Worm (Caenorhabditis elegans) whole organism, dauer: ENCODE measurements around the gene T20B12.4.

ENCODE experiments used
- unc-62 ChIP-seq: sonication (generic microtip); optimal IDR thresholded peaks from 2 replicates; lab custom pipeline; 2017; ENCODE audit warnings: missing biosample characterization, missing genetic modification reagents, missing genetic modification characterization

T20B12.4 gene

ce11 chrIII:7358627-7359026 lies 8.9 kb upstream of the T20B12.4 start:
- no peak for TF ChIP-seq unc-62

ce11 chrIII:7359037-7359548 lies 8.4 kb upstream of the T20B12.4 start, which contains the start of the genes eco-1 and hmgr-1:
Gene eco-1 (minus strand): TSS chrIII:7359095.
Gene hmgr-1 (plus strand): TSS chrIII:7359498.
- no peak for TF ChIP-seq unc-62

- no peak for TF ChIP-seq unc-62
Observed at ce11 chrIII:7365602-7366001, 1.9 kb upstream of the T20B12.4 start, which contains the start of gene F08F8.11. Gene F08F8.11 (plus strand): TSS chrIII:7365902.

- no peak for TF ChIP-seq unc-62
Observed at ce11 chrIII:7369394-7370024, 2.0 kb downstream of the T20B12.4 start.

DNA sequence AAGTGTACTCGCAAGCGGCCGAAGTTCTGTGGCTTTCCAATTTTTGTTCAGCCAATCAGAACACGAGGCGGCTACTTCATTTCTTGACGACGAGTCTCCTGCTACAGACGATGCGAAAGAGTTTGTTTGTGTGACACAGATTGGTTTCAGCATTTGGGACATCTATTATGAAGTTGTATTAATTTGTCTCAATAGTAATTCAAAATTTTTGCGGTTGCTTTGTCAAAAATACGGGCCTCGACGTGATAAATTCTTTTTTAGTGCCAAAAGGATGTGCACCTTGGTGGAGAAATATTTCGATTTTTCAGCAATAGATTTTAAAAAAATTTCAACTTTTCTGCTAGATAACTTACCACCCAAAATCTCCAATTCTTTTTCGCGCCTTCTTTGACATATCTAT lies 3.1 kb downstream of the T20B12.4 start:
- TF ChIP-seq unc-62, result no peak

DNA sequence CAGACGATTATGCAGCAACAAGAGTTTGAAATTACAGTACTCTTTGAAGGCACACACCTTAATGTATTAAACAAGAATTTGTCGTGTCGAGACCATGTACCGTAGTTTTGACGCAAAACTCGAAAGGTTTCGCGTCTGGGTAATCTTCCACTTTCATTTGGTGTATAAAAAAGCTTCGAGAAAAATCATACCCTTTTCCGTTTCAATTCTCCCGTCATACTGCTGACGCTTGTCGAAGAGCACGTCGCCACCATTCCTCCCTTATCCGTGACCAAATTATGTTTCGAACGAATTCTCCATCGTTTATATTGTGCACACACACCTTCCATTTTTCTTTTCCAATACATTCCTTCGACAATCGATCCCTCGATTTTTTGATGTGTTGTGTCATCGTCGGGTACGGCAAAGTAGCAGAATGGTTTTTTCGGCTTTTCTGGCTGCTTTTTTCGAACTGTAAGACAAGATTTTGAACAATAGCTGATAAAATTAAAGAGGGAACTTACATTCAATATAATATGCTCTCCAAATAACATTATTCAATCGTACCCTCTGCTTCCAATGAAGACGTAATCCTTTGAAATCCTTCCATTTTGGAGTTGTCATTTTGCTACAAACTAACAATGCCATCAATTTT lies 6.4 kb downstream of the T20B12.4 start:
- TF ChIP-seq unc-62, result no peak

DNA sequence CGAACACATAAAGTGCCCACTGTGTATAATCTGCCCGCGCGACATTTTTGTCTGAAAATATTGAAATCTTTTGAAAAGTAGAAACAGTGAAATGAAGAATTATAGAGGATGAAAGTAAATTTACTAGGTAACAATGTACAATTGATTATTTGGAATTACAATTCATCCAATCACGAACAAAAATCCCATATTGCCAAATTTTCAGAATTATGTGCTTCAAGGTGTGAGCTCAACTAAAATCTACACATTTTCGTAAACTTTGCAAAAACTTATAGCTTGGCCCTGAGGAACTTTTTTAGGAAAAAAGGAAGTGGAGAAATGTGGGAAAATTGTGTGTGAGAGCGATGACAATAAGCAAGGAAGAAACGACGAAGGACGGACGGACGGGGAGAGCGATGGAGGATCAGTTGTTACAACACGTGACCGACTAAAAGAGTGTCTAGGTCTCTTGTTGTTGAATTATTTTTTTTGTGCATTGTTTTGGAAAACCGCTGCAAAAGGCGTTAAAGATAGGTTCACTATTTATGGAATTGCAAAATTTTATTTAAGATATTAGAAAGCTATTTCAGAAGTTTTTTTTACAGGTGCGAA lies 7.3 kb downstream of the T20B12.4 start, which contains the start of gene mml-1:
Gene mml-1 (minus strand): TSS at position 51 of the 591 bp plus-strand sequence.
- no peak for TF ChIP-seq unc-62

- TF ChIP-seq unc-62, result no peak
Observed at ce11 chrIII:7375434-7375833, 7.9 kb downstream of the T20B12.4 start.

- TF ChIP-seq unc-62, result no peak
Observed at ce11 chrIII:7376143-7376802, 8.8 kb downstream of the T20B12.4 start.

ce11 chrIII:7378522-7378921 lies 11.0 kb downstream of the T20B12.4 start:
- TF ChIP-seq unc-62, result no peak

DNA sequence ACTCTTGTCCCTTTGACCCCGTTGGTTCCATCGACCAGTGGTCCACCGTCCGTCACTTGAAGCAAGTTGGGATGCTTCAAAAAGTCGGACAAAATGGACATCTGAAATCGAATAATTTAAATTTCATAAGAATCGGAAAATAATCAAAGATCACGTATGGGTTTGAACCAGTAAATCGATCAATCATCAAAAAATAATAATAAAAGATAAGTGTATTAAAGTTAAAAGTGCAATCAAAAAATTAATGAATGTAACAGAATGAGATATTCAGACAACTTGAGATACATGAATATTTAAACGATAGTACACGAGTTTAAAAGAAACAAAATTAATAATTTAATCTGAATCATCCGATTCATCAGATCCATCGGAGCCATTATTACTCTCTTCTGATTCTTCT lies 11.4 kb downstream of the T20B12.4 start, which contains the start of gene T20B12.7:
Gene T20B12.7 (minus strand): TSS at position 101 of the 400 bp plus-strand sequence.
- no peak for TF ChIP-seq unc-62

ce11 chrIII:7380120-7380519 lies 12.6 kb downstream of the T20B12.4 start:
- no peak for TF ChIP-seq unc-62

- TF ChIP-seq unc-62, result no peak
Observed at ce11 chrIII:7381546-7382171, 14.1 kb downstream of the T20B12.4 start, which contains the start of the genes hmg-4 and T20B12.3. Gene hmg-4 (minus strand): TSS chrIII:7381596. Gene T20B12.3 (plus strand): TSS chrIII:7382115.

- no peak for TF ChIP-seq unc-62
Observed at ce11 chrIII:7383733-7384132, 16.2 kb downstream of the T20B12.4 start, which contains the start of gene tbp-1. Gene tbp-1 (plus strand): TSS chrIII:7384033.

ce11 chrIII:7385929-7386328 lies 18.4 kb downstream of the T20B12.4 start, which contains the start of gene trd-1:
Gene trd-1 (plus strand): TSS chrIII:7386229.
- no peak for TF ChIP-seq unc-62

ce11 chrIII:7387359-7387758 lies 19.8 kb downstream of the T20B12.4 start:
- no peak for TF ChIP-seq unc-62
